Worm (Caenorhabditis elegans) whole organism, young adult: ENCODE data around the gene iffb-1.

Experiments
- F10E7.11 ChIP-seq: sonication (generic microtip); optimal IDR thresholded peaks from 2 replicates; lab custom pipeline; 2017; ENCODE audit warnings: mild to moderate bottlenecking, missing genetic modification characterization, moderate library complexity, missing compliant biosample characterization
- madf-6 ChIP-seq: fragments of 200-800 bp; sonication (Bioruptor generic); IDR thresholded peaks from 2 replicates; pipeline ENCODE4 v1.3.6; 2022; ENCODE audit warnings: missing genetic modification reagents, missing genetic modification characterization, missing compliant biosample characterization
- repo-1 ChIP-seq: sonication (generic microtip); optimal IDR thresholded peaks from 2 replicates; lab custom pipeline; 2017; ENCODE audit warnings: mild to moderate bottlenecking, missing genetic modification characterization, missing compliant biosample characterization

ce11 chrIII:2304149-2304548, 10.1 kb upstream of the iffb-1 start:
- no peak for TF ChIP-seq F10E7.11 (tag; lab: Kevin White, UChicago)
- no peak for TF ChIP-seq madf-6
- TF ChIP-seq repo-1: no peak
